Worm (Caenorhabditis elegans): ENCODE data around the gene tmem-218.
A peak's percentile ranks its signal among the peaks of the same experiment; 100 is the strongest.

The tmem-218 gene

ce11 chrX:17634245-17634644 lies 15.2 kb upstream of the tmem-218 start:
- no peak for TF ChIP-seq mml-1 (tag; optimal IDR thresholded peaks at IDR 0.05)
- TF ChIP-seq nhr-28 (tag; optimal IDR thresholded peaks at IDR 0.05) = no peak
- no peak for TF ChIP-seq fkh-2 (tag; optimal IDR thresholded peaks at IDR 0.05)
- TF ChIP-seq nhr-43 (tag; optimal IDR thresholded peaks at IDR 0.05; ENCODE audit: poor library complexity, severe bottlenecking) = no peak
- no peak for TF ChIP-seq sea-2 (GFP tag; optimal IDR thresholded peaks at IDR 0.05)
- no peak for TF ChIP-seq pha-4 (tag; optimal IDR thresholded peaks at IDR 0.05)
- no peak for TF ChIP-seq ztf-11 (tag; optimal IDR thresholded peaks at IDR 0.05)
- no peak for TF ChIP-seq jun-1 (tag; optimal IDR thresholded peaks at IDR 0.05)

DNA sequence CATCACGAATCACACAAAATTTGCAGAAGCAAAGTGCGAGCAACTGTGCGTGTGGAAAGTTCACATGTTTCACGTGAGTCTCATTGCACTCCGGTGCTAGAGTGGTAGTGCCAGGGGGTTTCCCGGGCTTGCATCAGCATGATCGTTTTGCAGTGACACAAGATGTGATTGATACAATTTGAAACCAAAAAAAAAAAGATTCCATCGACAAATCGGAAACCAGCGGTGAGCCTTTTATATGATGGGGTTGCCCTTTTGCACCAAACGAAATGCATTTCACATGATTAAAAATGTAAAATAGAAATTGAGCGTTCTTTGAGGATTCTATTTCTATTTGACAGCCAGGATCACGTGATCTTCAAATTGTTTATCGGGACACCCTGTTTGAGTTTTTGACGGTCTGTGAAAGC lies 13.1 kb upstream of the tmem-218 start:
- TF ChIP-seq pha-4 (tag; optimal IDR thresholded peaks at IDR 0.05) = peak; percentile 62
- no peak for TF ChIP-seq unc-62 (GFP tag; optimal IDR thresholded peaks at IDR 0.05)
- TF ChIP-seq lin-39 (tag; optimal IDR thresholded peaks at IDR 0.05) = no peak
- TF ChIP-seq nhr-43 (tag; optimal IDR thresholded peaks at IDR 0.05; ENCODE audit: poor library complexity, severe bottlenecking) = peak; percentile 23
- TF ChIP-seq nhr-237 (tag; optimal IDR thresholded peaks at IDR 0.05) = no peak
- peak; percentile 69 for TF ChIP-seq elt-2 (tag; optimal IDR thresholded peaks at IDR 0.05)
- TF ChIP-seq mdl-1 (tag; optimal IDR thresholded peaks at IDR 0.05) = peak; percentile 31
- peak; percentile 67 for TF ChIP-seq pqm-1 (tag; optimal IDR thresholded peaks at IDR 0.05)
- peak; percentile 5 for TF ChIP-seq nfya-1 (tag; optimal IDR thresholded peaks at IDR 0.05; ENCODE audit: insufficient read depth)
- no peak for TF ChIP-seq skn-1 (tag; optimal IDR thresholded peaks at IDR 0.05)
- TF ChIP-seq daf-12 (tag; optimal IDR thresholded peaks at IDR 0.05) = no peak
- peak; percentile 35 for TF ChIP-seq mml-1 (tag; optimal IDR thresholded peaks at IDR 0.05)

DNA sequence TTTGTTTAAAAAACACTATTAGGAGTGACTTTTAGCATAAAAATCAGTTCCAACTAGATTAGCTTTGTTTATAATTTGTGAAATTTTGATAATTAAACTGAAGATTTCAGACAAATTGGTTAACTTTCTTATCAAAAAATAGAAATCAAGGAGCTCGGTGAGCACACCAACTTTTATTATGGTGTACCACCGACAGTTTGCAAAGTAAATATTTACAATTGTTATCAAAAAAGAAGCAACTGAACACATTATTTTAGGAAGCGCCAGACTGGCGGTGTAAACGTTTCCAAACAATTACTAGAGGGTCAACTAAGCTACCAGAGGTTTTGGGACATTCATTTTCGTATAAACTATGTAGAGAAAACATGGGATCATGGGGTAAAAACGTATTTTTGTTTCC lies 12.0 kb upstream of the tmem-218 start:
- TF ChIP-seq daf-12 (tag; optimal IDR thresholded peaks at IDR 0.05) (no peak), nhr-43 (tag; optimal IDR thresholded peaks at IDR 0.05; ENCODE audit: poor library complexity, severe bottlenecking) (no peak), pha-4 (tag; optimal IDR thresholded peaks at IDR 0.05) (peak; percentile 91), ztf-4 (tag; optimal IDR thresholded peaks at IDR 0.05) (no peak), mdl-1 (tag; optimal IDR thresholded peaks at IDR 0.05) (no peak), jun-1 (tag; optimal IDR thresholded peaks at IDR 0.05) (no peak), elt-2 (tag; optimal IDR thresholded peaks at IDR 0.05) (peak; percentile 30), nhr-25 (tag; optimal IDR thresholded peaks at IDR 0.05) (no peak), hmg-11 (tag; optimal IDR thresholded peaks at IDR 0.05) (no peak), skn-1 (tag; optimal IDR thresholded peaks at IDR 0.05) (no peak)

- peak; percentile 25 for TF ChIP-seq nfya-1 (tag; optimal IDR thresholded peaks at IDR 0.05; ENCODE audit: insufficient read depth)
- TF ChIP-seq pha-4 (tag; optimal IDR thresholded peaks at IDR 0.05) = peak; percentile 25
- peak; percentile 71 for TF ChIP-seq nhr-23 (tag; optimal IDR thresholded peaks at IDR 0.05)
- TF ChIP-seq pqm-1 (tag; optimal IDR thresholded peaks at IDR 0.05) = peak; percentile 7
- peak; percentile 81 for TF ChIP-seq nhr-43 (tag; optimal IDR thresholded peaks at IDR 0.05; ENCODE audit: poor library complexity, severe bottlenecking)
- TF ChIP-seq elt-2 (tag; optimal IDR thresholded peaks at IDR 0.05) = peak; percentile 39
- no peak for TF ChIP-seq daf-12 (tag; optimal IDR thresholded peaks at IDR 0.05)
- no peak for TF ChIP-seq ztf-11 (tag; optimal IDR thresholded peaks at IDR 0.05)
Observed at ce11 chrX:17638460-17638859, 11.0 kb upstream of the tmem-218 start.

ce11 chrX:17638970-17639369 lies 10.5 kb upstream of the tmem-218 start:
- TF ChIP-seq egl-27 (tag; optimal IDR thresholded peaks at IDR 0.05) = no peak
- no peak for TF ChIP-seq eor-1 (tag; optimal IDR thresholded peaks at IDR 0.05)
- peak; percentile 78 for TF ChIP-seq elt-2 (tag; optimal IDR thresholded peaks at IDR 0.05)
- TF ChIP-seq pqm-1 (tag; optimal IDR thresholded peaks at IDR 0.05) = peak; percentile 57
- TF ChIP-seq lin-15B (tag; optimal IDR thresholded peaks at IDR 0.05) = no peak
- TF ChIP-seq nhr-23 (tag; optimal IDR thresholded peaks at IDR 0.05) = no peak
- no peak for TF ChIP-seq egl-5 (tag; optimal IDR thresholded peaks at IDR 0.05)
- no peak for TF ChIP-seq nhr-237 (tag; optimal IDR thresholded peaks at IDR 0.05)
- TF ChIP-seq ceh-28 (tag; optimal IDR thresholded peaks at IDR 0.05) = no peak
- peak; percentile 47 for TF ChIP-seq pha-4 (tag; optimal IDR thresholded peaks at IDR 0.05)

DNA sequence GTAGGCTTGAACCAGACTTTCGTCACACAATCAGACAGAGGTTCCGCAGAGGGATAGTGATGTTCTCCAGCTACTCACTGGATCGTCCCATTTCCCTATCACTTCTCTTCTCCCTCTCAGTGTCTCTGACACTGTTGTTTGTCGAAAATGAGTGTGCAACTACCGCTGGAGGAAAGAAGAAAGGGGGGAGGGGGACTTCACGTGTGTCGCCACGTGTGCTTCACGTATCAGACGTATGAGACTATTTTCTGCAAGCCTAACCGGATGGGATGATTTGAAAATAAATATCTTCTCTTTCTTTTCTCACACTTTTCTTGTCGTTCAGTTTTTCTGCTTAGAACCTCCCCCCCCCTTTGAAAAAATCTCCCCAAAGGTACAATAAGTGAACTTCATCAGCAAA lies 8.7 kb upstream of the tmem-218 start, which contains the start of gene H18N23.2:
TSS of gene H18N23.2 (minus strand) at position 82 of the 400 bp plus-strand sequence.
- peak; percentile 12 for TF ChIP-seq egl-5 (tag; optimal IDR thresholded peaks at IDR 0.05)
- peak in 2 of 3 experiments; percentile 20 to 49 for TF ChIP-seq elt-3 (tag; optimal IDR thresholded peaks at IDR 0.05)
- TF ChIP-seq skn-1 (tag; optimal IDR thresholded peaks at IDR 0.05) = no peak
- peak; percentile 52 for TF ChIP-seq mdl-1 (tag; optimal IDR thresholded peaks at IDR 0.05)
- TF ChIP-seq pha-4 (tag; optimal IDR thresholded peaks at IDR 0.05) = peak; percentile 20
- peak; percentile 97 for TF ChIP-seq nhr-43 (tag; optimal IDR thresholded peaks at IDR 0.05; ENCODE audit: poor library complexity, severe bottlenecking)
- TF ChIP-seq mml-1 (tag; optimal IDR thresholded peaks at IDR 0.05) = peak; percentile 90
- no peak for TF ChIP-seq elt-2 (tag; optimal IDR thresholded peaks at IDR 0.05)
- TF ChIP-seq ztf-4 (tag; optimal IDR thresholded peaks at IDR 0.05) = no peak
- no peak for TF ChIP-seq aly-2 (tag; optimal IDR thresholded peaks at IDR 0.05)
- TF ChIP-seq tbx-2 (tag; optimal IDR thresholded peaks at IDR 0.05) = peak; percentile 13
- TF ChIP-seq nhr-23 (tag; optimal IDR thresholded peaks at IDR 0.05) = peak; percentile 66
- TF ChIP-seq nhr-25 (tag; optimal IDR thresholded peaks at IDR 0.05) = peak; percentile 73
- TF ChIP-seq lin-15B (tag; optimal IDR thresholded peaks at IDR 0.05) = no peak
- peak; percentile 17 for TF ChIP-seq lsy-12 (tag; optimal IDR thresholded peaks at IDR 0.05)
- no peak for TF ChIP-seq daf-12 (tag; optimal IDR thresholded peaks at IDR 0.05)
